Fruit fly (Drosophila melanogaster) whole organism: Measurements from ENCODE around the gene anox.

Experiments used
- pan ChIP-seq: fragments of >200 bp; optimal IDR thresholded peaks from 2 replicates; lab custom pipeline; 2017
- psq ChIP-seq: fragments of >200 bp; optimal IDR thresholded peaks from 2 replicates; lab custom pipeline; 2017
- usp ChIP-seq: fragments of >200 bp; optimal IDR thresholded peaks from 2 replicates; lab custom pipeline; 2017; ENCODE audit warnings: missing biosample characterization, missing genetic modification characterization, mixed read lengths

DNA sequence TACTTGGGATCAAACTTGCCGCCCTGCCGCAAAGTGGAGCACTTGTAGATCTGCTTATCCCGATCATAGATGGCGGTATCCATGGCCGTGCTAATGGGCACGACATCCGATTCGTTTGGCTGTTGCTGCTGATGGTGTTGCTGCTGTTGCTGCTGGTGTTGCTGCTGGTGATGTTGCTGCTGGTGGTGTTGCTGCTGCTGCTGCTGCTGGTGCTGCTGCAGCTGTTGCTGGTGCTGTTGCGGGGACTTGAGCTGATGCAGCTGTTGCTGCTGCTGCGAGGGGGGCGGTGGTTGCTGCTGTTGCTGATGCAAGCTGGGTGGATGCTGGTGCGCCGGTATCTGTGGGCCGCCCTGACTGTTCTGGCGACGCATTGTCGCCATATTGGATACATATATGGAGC lies 14.0 kb upstream of the anox start:
- TF ChIP-seq pan (lab: Kevin White, UChicago) (no peak), psq (no peak), usp (no peak)
